Worm (Caenorhabditis elegans) whole organism, L2 larva: ENCODE data around the gene R05G9R.1.

Experiments
- C34F6.9 ChIP-seq: fragments of 150-350 bp; optimal IDR thresholded peaks from 2 replicates; lab custom pipeline; 2014; ENCODE audit warnings: missing biosample characterization, missing genetic modification characterization
- F13H6.1 ChIP-seq: sonication (generic microtip); optimal IDR thresholded peaks from 2 replicates; lab custom pipeline; 2016; ENCODE audit warnings: missing genetic modification characterization, missing compliant biosample characterization
- Y55F3AM.14 ChIP-seq: fragments of 200-800 bp; sonication (Bioruptor generic); optimal IDR thresholded peaks from 2 replicates; lab custom pipeline; 2018; ENCODE audit warnings: mild to moderate bottlenecking, missing genetic modification characterization, missing compliant biosample characterization
- ZK546.5 ChIP-seq: sonication (generic microtip); optimal IDR thresholded peaks from 2 replicates; lab custom pipeline; 2017; ENCODE audit warnings: missing biosample characterization, missing genetic modification characterization
- alr-1 ChIP-seq: fragments of 150-350 bp; optimal IDR thresholded peaks from 2 replicates; lab custom pipeline; 2014; ENCODE audit warnings: missing biosample characterization, missing genetic modification characterization
- blmp-1 ChIP-seq: sonication (generic microtip); optimal IDR thresholded peaks from 2 replicates; lab custom pipeline; 2017; ENCODE audit warnings: missing genetic modification characterization, mild to moderate bottlenecking, missing compliant biosample characterization, antibody characterized with exemption, moderate library complexity; ENCODE audit not compliant: insufficient read depth
- ceh-16 ChIP-seq: fragments of 150-350 bp; optimal IDR thresholded peaks from 2 replicates; lab custom pipeline; 2014; ENCODE audit warnings: missing biosample characterization, missing genetic modification characterization
- ceh-82 ChIP-seq: fragments of 150-350 bp; optimal IDR thresholded peaks from 2 replicates; lab custom pipeline; 2014; ENCODE audit warnings: missing biosample characterization, missing genetic modification characterization
- crh-2 ChIP-seq: sonication (generic microtip); optimal IDR thresholded peaks from 2 replicates; lab custom pipeline; 2017; ENCODE audit warnings: missing biosample characterization, missing genetic modification characterization
- dmd-4 ChIP-seq: sonication (generic microtip); optimal IDR thresholded peaks from 2 replicates; lab custom pipeline; 2017; ENCODE audit warnings: missing biosample characterization, missing genetic modification characterization
- egl-27 ChIP-seq: sonication (generic microtip); optimal IDR thresholded peaks from 3 replicates; lab custom pipeline; 2017; ENCODE audit warnings: missing biosample characterization, missing genetic modification reagents, missing genetic modification characterization
- elt-1 ChIP-seq: fragments of 150-350 bp; optimal IDR thresholded peaks from 2 replicates; lab custom pipeline; 2014; ENCODE audit warnings: missing biosample characterization, missing genetic modification characterization
- elt-3 ChIP-seq: sonication (generic microtip); optimal IDR thresholded peaks from 2 replicates; lab custom pipeline; 2017; ENCODE audit warnings: missing biosample characterization, missing genetic modification characterization
- fos-1 ChIP-seq: fragments of 150-350 bp; optimal IDR thresholded peaks from 2 replicates; lab custom pipeline; 2014; ENCODE audit warnings: missing biosample characterization, missing genetic modification characterization
- gmeb-1 ChIP-seq: fragments of 150-350 bp; optimal IDR thresholded peaks from 2 replicates; lab custom pipeline; 2014; ENCODE audit warnings: missing biosample characterization, missing genetic modification characterization
- lin-11 ChIP-seq: fragments of 150-350 bp; sonication (generic microtip); optimal IDR thresholded peaks from 2 replicates; lab custom pipeline; 2014; ENCODE audit warnings: missing biosample characterization, missing genetic modification characterization, inconsistent platforms, mixed read lengths
- lin-39 ChIP-seq: fragments of 150-350 bp; optimal IDR thresholded peaks from 2 replicates; lab custom pipeline; 2014; ENCODE audit warnings: missing biosample characterization, missing genetic modification reagents, missing genetic modification characterization
- lsy-2 ChIP-seq, 2 experiments: fragments of 150-350 bp in 1 of 2; sonication (generic microtip) in 1 of 2; optimal IDR thresholded peaks; 2 replicates each; lab custom pipeline; 2014 to 2017; ENCODE audit warnings: missing biosample characterization in 2 of 2, missing genetic modification characterization in 2 of 2
- mab-5 ChIP-seq: fragments of 150-350 bp; optimal IDR thresholded peaks from 2 replicates; lab custom pipeline; 2014; ENCODE audit warnings: missing biosample characterization, missing genetic modification characterization
- mbf-1 ChIP-seq: sonication (generic microtip); optimal IDR thresholded peaks from 2 replicates; lab custom pipeline; 2017; ENCODE audit warnings: missing biosample characterization, missing genetic modification characterization
- nhr-10 ChIP-seq: sonication (generic microtip); optimal IDR thresholded peaks from 2 replicates; lab custom pipeline; 2017; ENCODE audit warnings: missing biosample characterization, missing genetic modification characterization
- nhr-11 ChIP-seq: fragments of 150-350 bp; optimal IDR thresholded peaks from 2 replicates; lab custom pipeline; 2014; ENCODE audit warnings: missing biosample characterization, missing genetic modification characterization
- nhr-12 ChIP-seq: fragments of 150-350 bp; optimal IDR thresholded peaks from 2 replicates; lab custom pipeline; 2014; ENCODE audit warnings: missing biosample characterization, missing genetic modification characterization
- nhr-129 ChIP-seq: fragments of 150-350 bp; optimal IDR thresholded peaks from 2 replicates; lab custom pipeline; 2014; ENCODE audit warnings: missing biosample characterization, missing genetic modification characterization
- nhr-23 ChIP-seq: fragments of 150-350 bp; optimal IDR thresholded peaks from 2 replicates; lab custom pipeline; 2014; ENCODE audit warnings: missing biosample characterization, missing genetic modification reagents, missing genetic modification characterization
- nhr-237 ChIP-seq: fragments of 150-350 bp; optimal IDR thresholded peaks from 2 replicates; lab custom pipeline; 2014; ENCODE audit warnings: missing biosample characterization, missing genetic modification characterization
- nhr-25 ChIP-seq: fragments of 150-350 bp; sonication (generic microtip); optimal IDR thresholded peaks from 3 replicates; lab custom pipeline; 2014; ENCODE audit warnings: missing biosample characterization, missing genetic modification characterization
- nhr-6 ChIP-seq: fragments of 150-350 bp; optimal IDR thresholded peaks from 2 replicates; lab custom pipeline; 2014; ENCODE audit warnings: missing biosample characterization, missing genetic modification characterization
- peb-1 ChIP-seq: fragments of 150-350 bp; optimal IDR thresholded peaks from 2 replicates; lab custom pipeline; 2014; ENCODE audit warnings: missing biosample characterization, missing genetic modification characterization
- sma-3 ChIP-seq: sonication (generic microtip); optimal IDR thresholded peaks from 2 replicates; lab custom pipeline; 2016; ENCODE audit warnings: missing genetic modification reagents, missing genetic modification characterization, missing compliant biosample characterization
- sma-9 ChIP-seq, 2 experiments: fragments of 150-350 bp in 1 of 2; sonication (generic microtip) in 1 of 2; optimal IDR thresholded peaks; 2 replicates each; lab custom pipeline; 2014 to 2016; ENCODE audit warnings: missing genetic modification characterization in 2 of 2, mild to moderate bottlenecking in 1 of 2, missing biosample characterization in 1 of 2, missing compliant biosample characterization in 1 of 2, missing genetic modification reagents in 1 of 2, moderate library complexity in 1 of 2
- snpc-4 ChIP-seq: fragments of 150-350 bp; optimal IDR thresholded peaks from 2 replicates; lab custom pipeline; 2014; ENCODE audit warnings: missing biosample characterization, missing genetic modification characterization
- unc-39 ChIP-seq: fragments of 150-350 bp; optimal IDR thresholded peaks from 2 replicates; lab custom pipeline; 2014; ENCODE audit warnings: missing biosample characterization, missing genetic modification characterization
- unc-55 ChIP-seq: fragments of 150-350 bp; sonication (generic microtip); optimal IDR thresholded peaks from 3 replicates; lab custom pipeline; 2014; ENCODE audit warnings: missing biosample characterization, missing genetic modification reagents, missing genetic modification characterization
- unc-62 ChIP-seq: fragments of 150-350 bp; optimal IDR thresholded peaks from 2 replicates; lab custom pipeline; 2014; ENCODE audit warnings: missing biosample characterization, missing genetic modification reagents, missing genetic modification characterization
- zag-1 ChIP-seq: fragments of 150-350 bp; optimal IDR thresholded peaks from 2 replicates; lab custom pipeline; 2014; ENCODE audit warnings: missing biosample characterization, missing genetic modification characterization
- ztf-1 ChIP-seq: fragments of 200-800 bp; sonication (Bioruptor generic); conservative IDR thresholded peaks from 2 replicates; pipeline ENCODE4 v1.3.6; 2022; ENCODE audit warnings: missing genetic modification characterization, missing compliant biosample characterization
- ztf-4 ChIP-seq: fragments of 150-350 bp; optimal IDR thresholded peaks from 2 replicates; lab custom pipeline; 2014; ENCODE audit warnings: missing biosample characterization, missing genetic modification characterization

Gene R05G9R.1

DNA sequence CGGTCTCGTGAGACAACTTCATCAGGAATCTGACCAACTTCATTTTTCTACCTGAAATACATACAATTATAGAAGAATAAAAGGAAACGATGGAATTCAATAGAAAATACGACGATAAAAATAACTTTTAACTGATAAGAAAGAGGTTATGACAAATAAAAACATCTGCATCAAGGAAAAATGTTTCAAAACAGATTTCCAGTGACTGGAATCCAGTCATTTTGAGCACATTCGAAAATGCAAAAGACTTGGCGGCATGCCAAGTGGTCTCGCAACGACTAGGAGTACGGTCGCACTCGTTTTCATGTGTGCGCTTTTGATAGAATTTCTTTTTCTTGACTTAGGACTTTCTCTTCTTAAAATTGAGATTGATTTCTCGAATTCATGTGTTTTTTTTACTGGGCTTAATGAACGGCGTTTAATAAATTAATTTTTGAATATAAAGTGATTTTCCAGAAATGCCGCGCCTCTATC is 24.1 kb downstream of the R05G9R.1 start, which contains the start of the genes snr-3 and rsp-5 (continued):
- TF ChIP-seq fos-1 (peak; percentile 71), nhr-10 (tag; lab: Kevin White, UChicago) (no peak), lsy-2 (tag; optimal IDR thresholded peaks at IDR 0.05; lab: Kevin White, UChicago) (peak; percentile 96 to 99), unc-62 (GFP tag; lab: Kevin White, UChicago) (no peak), unc-55 (GFP tag; lab: Kevin White, UChicago) (peak; percentile 87), nhr-25 (tag; lab: Kevin White, UChicago) (peak; percentile 60), egl-27 (tag; lab: Kevin White, UChicago) (no peak), unc-39 (no peak), nhr-12 (tag; lab: Kevin White, UChicago) (no peak), blmp-1 (tag; lab: Kevin White, UChicago) (peak; percentile 10), elt-1 (tag; lab: Kevin White, UChicago) (no peak), Y55F3AM.14 (GFP tag; lab: Kevin White, UChicago) (no peak), mab-5 (tag; lab: Kevin White, UChicago) (peak; percentile 7), nhr-23 (no peak), ceh-82 (tag; lab: Kevin White, UChicago) (no peak), ztf-1 (GFP tag; lab: Robert Waterston, UW) (no peak), crh-2 (peak; percentile 72)
- TF ChIP-seq, all 48 proteins: peak for 22

DNA sequence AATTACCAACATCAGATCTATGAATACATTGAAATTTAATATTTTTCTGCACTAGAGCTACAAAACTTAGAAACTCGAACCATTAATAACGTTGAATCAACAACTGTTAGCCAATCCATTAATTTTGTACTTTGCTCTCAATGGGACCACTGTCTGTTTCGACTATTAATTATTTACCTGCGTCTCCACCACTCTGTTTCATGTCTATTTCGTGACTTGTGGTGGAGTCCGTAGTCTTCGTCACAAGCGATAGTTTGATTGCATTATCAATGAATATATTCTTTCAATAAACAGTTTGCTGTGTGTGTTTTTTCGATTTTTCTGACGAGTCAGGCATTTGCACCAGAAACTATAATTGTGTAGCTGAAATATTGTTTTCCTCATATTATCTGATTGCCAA is 27.5 kb downstream of the R05G9R.1 start:
- no peak for TF ChIP-seq nhr-237 (tag; lab: Kevin White, UChicago)
- no peak for TF ChIP-seq lin-11
- TF ChIP-seq unc-55 (GFP tag; lab: Kevin White, UChicago) = no peak
- TF ChIP-seq lsy-2 (tag; optimal IDR thresholded peaks at IDR 0.05; lab: Kevin White, UChicago) = peak in 1 of 2 experiments; percentile 51
- TF ChIP-seq dmd-4 (tag; lab: Kevin White, UChicago) = no peak
- peak; percentile 67 for TF ChIP-seq mab-5 (tag; lab: Kevin White, UChicago)
- no peak for TF ChIP-seq unc-62 (GFP tag; lab: Kevin White, UChicago)
- TF ChIP-seq Y55F3AM.14 (GFP tag; lab: Kevin White, UChicago) = no peak
- peak; percentile 47 for TF ChIP-seq F13H6.1
- TF ChIP-seq nhr-129 (tag; lab: Kevin White, UChicago) = peak; percentile 12
- TF ChIP-seq elt-3 (tag; lab: Kevin White, UChicago) = no peak
- peak; percentile 66 for TF ChIP-seq fos-1
- no peak for TF ChIP-seq nhr-12 (tag; lab: Kevin White, UChicago)
- TF ChIP-seq sma-9 (GFP tag; optimal IDR thresholded peaks at IDR 0.05; lab: Kevin White, UChicago) = peak; percentile 47
- TF ChIP-seq sma-9 (tag; optimal IDR thresholded peaks at IDR 0.05; lab: Kevin White, UChicago) = no peak
- peak; percentile 36 for TF ChIP-seq crh-2
- TF ChIP-seq sma-3 (GFP tag; lab: Kevin White, UChicago) = no peak
- TF ChIP-seq, all 48 proteins: peak for 7

DNA sequence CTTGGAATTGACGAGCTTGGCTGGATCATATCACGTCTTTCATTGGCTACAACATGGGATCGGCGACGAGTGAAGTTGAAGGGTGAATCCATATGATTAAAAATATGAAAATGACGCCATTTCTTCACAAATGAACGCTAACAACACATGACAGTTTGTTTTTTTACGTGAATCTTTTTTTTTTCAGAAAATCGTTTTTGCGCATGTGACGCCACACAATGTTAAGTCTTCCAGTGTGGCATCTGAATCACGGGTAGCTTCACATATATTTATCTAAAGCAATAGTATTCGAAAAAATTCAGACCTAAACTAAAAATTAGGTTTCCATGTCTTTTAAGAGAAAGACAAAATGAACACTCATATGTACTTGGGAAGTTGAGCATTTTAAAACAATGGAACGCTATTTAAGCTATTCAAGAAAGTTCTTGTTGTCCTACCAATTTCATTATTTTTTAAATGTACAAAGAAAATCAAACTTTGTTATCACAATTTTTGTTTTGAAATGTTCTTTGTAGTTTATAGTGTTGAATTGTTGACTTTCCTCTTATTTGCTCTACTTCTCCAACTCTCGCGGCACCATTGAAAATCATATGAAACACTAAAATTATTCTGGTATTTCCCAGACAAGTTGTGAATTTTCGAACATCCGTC is 28.8 kb downstream of the R05G9R.1 start, which contains the start of the genes lido-16 and plpp-1.2:
Gene lido-16 (minus strand): TSS at position 101 of the 651 bp plus-strand sequence.
Gene plpp-1.2 (plus strand): TSS at position 601 of the 651 bp plus-strand sequence.
- TF ChIP-seq nhr-129 (tag; lab: Kevin White, UChicago) = no peak
- TF ChIP-seq lin-39 (tag; lab: Kevin White, UChicago) = no peak
- no peak for TF ChIP-seq alr-1 (tag; lab: Kevin White, UChicago)
- TF ChIP-seq gmeb-1 = no peak
- no peak for TF ChIP-seq nhr-11 (tag; lab: Kevin White, UChicago)
- TF ChIP-seq lsy-2 (tag; optimal IDR thresholded peaks at IDR 0.05; lab: Kevin White, UChicago) = no peak
- TF ChIP-seq, all 48 proteins: peak for 0

DNA sequence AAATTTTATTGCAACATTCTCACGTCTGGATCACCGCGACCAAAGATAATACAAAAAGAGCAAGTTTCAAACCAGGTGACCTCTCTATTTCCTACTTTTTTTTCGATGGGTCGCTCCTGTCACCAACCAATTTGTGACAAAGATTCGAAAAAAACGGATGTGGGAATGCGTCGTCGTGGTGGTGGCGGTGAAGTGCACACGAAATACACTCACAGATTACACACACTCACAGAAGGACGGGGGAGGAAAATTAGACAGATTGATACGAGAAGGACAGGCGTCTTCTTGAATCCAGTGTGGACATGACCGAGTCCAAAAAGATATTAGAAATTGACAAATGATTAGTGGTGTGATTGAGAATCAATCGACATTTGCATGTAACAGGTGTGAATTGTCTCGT is 31.0 kb downstream of the R05G9R.1 start:
- no peak for TF ChIP-seq crh-2
- no peak for TF ChIP-seq ztf-4 (tag; lab: Kevin White, UChicago)
- no peak for TF ChIP-seq peb-1
- no peak for TF ChIP-seq mbf-1 (tag; lab: Kevin White, UChicago)
- no peak for TF ChIP-seq egl-27 (tag; lab: Kevin White, UChicago)
- no peak for TF ChIP-seq zag-1 (tag; lab: Kevin White, UChicago)
- no peak for TF ChIP-seq lin-39 (tag; lab: Kevin White, UChicago)
- TF ChIP-seq ceh-16 (tag; lab: Kevin White, UChicago) = no peak
- no peak for TF ChIP-seq blmp-1 (tag; lab: Kevin White, UChicago)
- no peak for TF ChIP-seq snpc-4 (tag; lab: Kevin White, UChicago)
- TF ChIP-seq ZK546.5 (tag; lab: Kevin White, UChicago) = no peak
- TF ChIP-seq unc-39 = no peak
- no peak for TF ChIP-seq lin-11
- no peak for TF ChIP-seq nhr-6 (tag; lab: Kevin White, UChicago)
- TF ChIP-seq elt-1 (tag; lab: Kevin White, UChicago) = no peak
- no peak for TF ChIP-seq gmeb-1
- TF ChIP-seq C34F6.9 = no peak
- TF ChIP-seq, all 48 proteins: peak for 0
